Worm (Caenorhabditis elegans) whole organism, L4 larva: ENCODE data around the gene inx-10.
A peak's percentile ranks its signal among the peaks of the same experiment; 100 is the strongest.

Source experiments
- F10B5.3 ChIP-seq: sonication (generic microtip); optimal IDR thresholded peaks from 2 replicates; lab custom pipeline; 2016; ENCODE audit warnings: mild to moderate bottlenecking, missing genetic modification characterization, missing compliant biosample characterization
- R02D3.7 ChIP-seq: fragments of 150-350 bp; sonication (generic microtip); optimal IDR thresholded peaks from 3 replicates; lab custom pipeline; 2014; ENCODE audit warnings: missing biosample characterization, missing genetic modification characterization
- T26A8.4 ChIP-seq: fragments of 200-800 bp; sonication (Bioruptor generic); IDR thresholded peaks from 2 replicates; pipeline ENCODE4 v1.3.6; 2022; ENCODE audit warnings: missing genetic modification characterization, missing compliant biosample characterization
- aha-1 ChIP-seq: fragments of 150-350 bp; peaks from one replicate; lab custom pipeline; 2014; ENCODE audit warnings: missing biosample characterization, missing genetic modification characterization
- aly-2 ChIP-seq: sonication (generic microtip); optimal IDR thresholded peaks from 2 replicates; lab custom pipeline; 2018; ENCODE audit warnings: missing biosample characterization, missing genetic modification characterization
- ama-1 ChIP-seq: fragments of 150-350 bp; optimal IDR thresholded peaks from 2 replicates; lab custom pipeline; 2014; ENCODE audit warnings: inconsistent platforms, mixed read lengths
- arid-1 ChIP-seq: fragments of 200-800 bp; sonication (Bioruptor generic); conservative IDR thresholded peaks from 2 replicates; pipeline ENCODE4 v1.3.6; 2022; ENCODE audit warnings: missing genetic modification reagents, missing genetic modification characterization, missing compliant biosample characterization
- cey-2 ChIP-seq: sonication (generic microtip); optimal IDR thresholded peaks from 3 replicates; lab custom pipeline; 2017; ENCODE audit warnings: missing genetic modification characterization, mild to moderate bottlenecking, missing compliant biosample characterization, antibody characterized with exemption, borderline replicate concordance; ENCODE audit not compliant: insufficient read depth
- daf-12 ChIP-seq: fragments of 150-350 bp; optimal IDR thresholded peaks from 2 replicates; lab custom pipeline; 2014; ENCODE audit warnings: missing biosample characterization, missing genetic modification reagents, missing genetic modification characterization
- daf-8 ChIP-seq: fragments of 200-800 bp; sonication (Bioruptor generic); IDR thresholded peaks from 2 replicates; pipeline ENCODE4 v1.3.6; 2022; ENCODE audit warnings: missing genetic modification characterization, missing compliant biosample characterization
- dmd-6 ChIP-seq: fragments of 200-800 bp; sonication (Bioruptor generic); IDR thresholded peaks from 2 replicates; pipeline ENCODE4 v1.3.6; 2022; ENCODE audit warnings: missing genetic modification reagents, missing genetic modification characterization, missing compliant biosample characterization
- dmd-8 ChIP-seq: fragments of 200-800 bp; sonication (Bioruptor generic); IDR thresholded peaks from 2 replicates; pipeline ENCODE4 v1.3.6; 2022; ENCODE audit warnings: missing genetic modification characterization, missing compliant biosample characterization
- dmd-9 ChIP-seq: fragments of 200-800 bp; sonication (Bioruptor generic); IDR thresholded peaks from 2 replicates; pipeline ENCODE4 v1.3.6; 2022; ENCODE audit warnings: missing genetic modification reagents, missing genetic modification characterization, missing compliant biosample characterization
- duxl-1 ChIP-seq: sonication (generic microtip); optimal IDR thresholded peaks from 2 replicates; lab custom pipeline; 2016; ENCODE audit warnings: mild to moderate bottlenecking, missing genetic modification characterization, moderate library complexity, missing compliant biosample characterization; ENCODE audit not compliant: poor library complexity
- egl-43 ChIP-seq: fragments of 200-800 bp; sonication (Bioruptor generic); IDR thresholded peaks from 2 replicates; pipeline ENCODE4 v1.3.6; 2022; ENCODE audit warnings: missing genetic modification reagents, missing genetic modification characterization, missing compliant biosample characterization
- fkh-10 ChIP-seq: fragments of 150-350 bp; optimal IDR thresholded peaks from 2 replicates; lab custom pipeline; 2014; ENCODE audit warnings: missing biosample characterization, missing genetic modification reagents, missing genetic modification characterization
- gei-8 ChIP-seq: fragments of 200-800 bp; sonication (Bioruptor generic); optimal IDR thresholded peaks from 2 replicates; lab custom pipeline; 2018; ENCODE audit warnings: mild to moderate bottlenecking, missing genetic modification characterization, missing compliant biosample characterization
- hif-1 ChIP-seq, 2 experiments: sonication (generic microtip); optimal IDR thresholded peaks; 2 replicates each; lab custom pipeline; 2016 to 2017; ENCODE audit warnings: missing compliant biosample characterization in 2 of 2, missing genetic modification characterization in 2 of 2, missing genetic modification reagents in 2 of 2, missing genotype in 2 of 2, mild to moderate bottlenecking in 1 of 2
- hlh-11 ChIP-seq: fragments of 200-800 bp; sonication (Bioruptor generic); optimal IDR thresholded peaks from 2 replicates; lab custom pipeline; 2018; ENCODE audit warnings: mild to moderate bottlenecking, missing genetic modification characterization, missing compliant biosample characterization
- hlh-30 ChIP-seq: sonication (generic microtip); optimal IDR thresholded peaks from 2 replicates; lab custom pipeline; 2017; ENCODE audit warnings: antibody characterized with exemption, mild to moderate bottlenecking, missing genetic modification characterization, missing compliant biosample characterization; ENCODE audit not compliant: insufficient read depth
- jun-1 ChIP-seq: fragments of 150-350 bp; optimal IDR thresholded peaks from 2 replicates; lab custom pipeline; 2014; ENCODE audit warnings: missing biosample characterization, missing genetic modification reagents, missing genetic modification characterization
- lin-29 ChIP-seq: fragments of 200-800 bp; sonication (Bioruptor generic); IDR thresholded peaks from 2 replicates; pipeline ENCODE4 v1.3.6; 2022; ENCODE audit warnings: missing genetic modification reagents, missing genetic modification characterization, missing compliant biosample characterization
- lin-38 ChIP-seq: fragments of 200-800 bp; sonication (Bioruptor generic); IDR thresholded peaks from 2 replicates; pipeline ENCODE4 v1.3.6; 2022; ENCODE audit warnings: missing genetic modification reagents, missing genetic modification characterization, missing compliant biosample characterization
- madf-5 ChIP-seq, 2 experiments: fragments of 200-800 bp; sonication (Bioruptor generic); IDR thresholded peaks; 2 replicates each; pipeline ENCODE4 v1.3.6; 2022; ENCODE audit warnings: missing compliant biosample characterization in 2 of 2, missing genetic modification characterization in 2 of 2
- madf-9 ChIP-seq: fragments of 200-800 bp; sonication (Bioruptor generic); conservative IDR thresholded peaks from 2 replicates; pipeline ENCODE4 v1.3.6; 2022; ENCODE audit warnings: missing genetic modification reagents, missing genetic modification characterization, missing compliant biosample characterization
- mxl-3 ChIP-seq: fragments of 200-800 bp; sonication (Bioruptor generic); optimal IDR thresholded peaks from 2 replicates; lab custom pipeline; 2018; ENCODE audit warnings: mild to moderate bottlenecking, missing genetic modification characterization, missing compliant biosample characterization
- nhr-11 ChIP-seq: fragments of 150-350 bp; optimal IDR thresholded peaks from 2 replicates; lab custom pipeline; 2014; ENCODE audit warnings: missing biosample characterization, missing genetic modification characterization
- nhr-111 ChIP-seq: fragments of 200-800 bp; sonication (Bioruptor generic); optimal IDR thresholded peaks from 2 replicates; lab custom pipeline; 2018; ENCODE audit warnings: mild to moderate bottlenecking, missing genetic modification characterization, missing compliant biosample characterization
- nhr-237 ChIP-seq: sonication (generic microtip); optimal IDR thresholded peaks from 2 replicates; lab custom pipeline; 2017; ENCODE audit warnings: missing biosample characterization, missing genetic modification characterization
- nhr-25 ChIP-seq: sonication (generic microtip); optimal IDR thresholded peaks from 2 replicates; lab custom pipeline; 2017; ENCODE audit warnings: missing genetic modification characterization, mild to moderate bottlenecking, missing compliant biosample characterization, antibody characterized with exemption, moderate library complexity, borderline replicate concordance; ENCODE audit not compliant: insufficient read depth
- nhr-28 ChIP-seq: fragments of 150-350 bp; optimal IDR thresholded peaks from 2 replicates; lab custom pipeline; 2014; ENCODE audit warnings: missing biosample characterization, missing genetic modification characterization
- nhr-42 ChIP-seq: fragments of 200-800 bp; sonication (Bioruptor generic); IDR thresholded peaks from 2 replicates; pipeline ENCODE4 v1.3.6; 2022; ENCODE audit warnings: missing genetic modification characterization, missing compliant biosample characterization
- pha-4 ChIP-seq, 2 experiments: fragments of 150-350 bp in 1 of 2; fragments of 200-800 bp in 1 of 2; sonication (Bioruptor generic) in 1 of 2; IDR thresholded peaks in 1 of 2; optimal IDR thresholded peaks in 1 of 2; 2 replicates each; pipeline versions ENCODE4 v1.3.6 to Lab custom; 2014 to 2022; ENCODE audit warnings: missing genetic modification characterization in 2 of 2, missing genetic modification reagents in 2 of 2, missing biosample characterization in 1 of 2, missing compliant biosample characterization in 1 of 2
- saeg-2 ChIP-seq: fragments of 200-800 bp; sonication (Bioruptor generic); IDR thresholded peaks from 2 replicates; pipeline ENCODE4 v1.3.6; 2022; ENCODE audit warnings: missing genetic modification reagents, missing genetic modification characterization, missing compliant biosample characterization
- sdz-12 ChIP-seq: fragments of 200-800 bp; sonication (Bioruptor generic); optimal IDR thresholded peaks from 2 replicates; lab custom pipeline; 2018; ENCODE audit warnings: mild to moderate bottlenecking, missing genetic modification characterization, missing compliant biosample characterization
- set-16 ChIP-seq: fragments of 200-800 bp; sonication (Bioruptor generic); IDR thresholded peaks from 2 replicates; pipeline ENCODE4 v1.3.6; 2022; ENCODE audit warnings: missing genetic modification reagents, missing genetic modification characterization, missing compliant biosample characterization
- snpc-1.2 ChIP-seq: fragments of 200-800 bp; sonication (Bioruptor generic); IDR thresholded peaks from 2 replicates; pipeline ENCODE4 v1.3.6; 2022; ENCODE audit warnings: missing genetic modification reagents, missing genetic modification characterization, missing compliant biosample characterization
- unc-62 ChIP-seq, 3 experiments: fragments of 150-350 bp in 1 of 3; sonication (generic microtip); optimal IDR thresholded peaks in 2 of 3; peaks in 1 of 3; 1 replicate in 1 of 3; 2 replicates in 2 of 3; lab custom pipeline; 2014 to 2017; ENCODE audit warnings: missing biosample characterization in 3 of 3, missing genetic modification characterization in 3 of 3, missing genetic modification reagents in 3 of 3, missing genotype in 1 of 3
- zag-1 ChIP-seq: fragments of 150-350 bp; optimal IDR thresholded peaks from 2 replicates; lab custom pipeline; 2014; ENCODE audit warnings: missing biosample characterization, missing genetic modification characterization
- zfp-3 ChIP-seq: fragments of 200-800 bp; sonication (Bioruptor generic); conservative IDR thresholded peaks from 2 replicates; pipeline ENCODE4 v1.3.6; 2022; ENCODE audit warnings: missing genetic modification reagents, missing genetic modification characterization, missing compliant biosample characterization
- zip-11 ChIP-seq: fragments of 200-800 bp; sonication (Bioruptor generic); IDR thresholded peaks from 2 replicates; pipeline ENCODE4 v1.3.6; 2022; ENCODE audit warnings: missing genetic modification characterization, missing compliant biosample characterization

Gene inx-10

DNA sequence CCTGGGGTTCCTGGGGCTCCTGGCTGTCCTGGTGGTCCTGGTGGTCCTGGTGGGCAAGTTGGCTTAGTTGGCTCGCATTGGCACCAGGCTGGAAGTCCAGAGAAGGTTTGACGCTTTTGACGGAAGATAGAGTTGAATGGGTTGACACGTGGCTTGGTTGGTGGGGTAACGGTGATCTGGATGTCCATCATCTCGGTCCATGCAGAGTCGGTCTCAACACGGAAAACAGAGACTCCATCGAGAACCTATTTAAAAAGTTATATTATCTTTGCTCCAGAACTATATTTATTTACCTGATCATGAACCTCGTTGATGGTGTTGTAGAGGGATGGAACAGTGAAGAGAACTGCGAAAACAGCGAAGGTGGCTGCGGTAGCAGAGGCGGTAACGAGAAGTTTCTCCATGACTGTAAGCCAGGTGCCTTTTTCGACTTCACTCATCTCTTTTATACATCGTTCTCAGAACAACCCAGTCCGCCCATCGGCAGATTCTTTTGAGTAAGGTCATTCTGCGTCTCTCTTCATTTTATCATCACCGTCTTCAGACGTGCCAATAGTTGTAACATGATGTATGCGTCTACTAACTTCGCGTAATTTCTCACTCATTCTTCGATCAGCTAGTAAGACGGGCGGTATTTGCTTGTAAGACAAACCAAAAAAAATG, 46.9 kb downstream of the inx-10 start, which contains the start of gene col-144:
col-144 (minus strand) TSS at position 419 of the 663 bp plus-strand sequence.
- TF ChIP-seq daf-12 (tag; lab: Kevin White, UChicago), result no peak
- no peak for TF ChIP-seq R02D3.7 (tag; lab: Kevin White, UChicago)
- TF ChIP-seq saeg-2 (GFP tag; lab: Robert Waterston, UW), result no peak
- TF ChIP-seq aly-2 (tag; lab: Kevin White, UChicago), result no peak
- TF ChIP-seq hlh-11 (tag; lab: Kevin White, UChicago), result peak; percentile 40
- no peak for TF ChIP-seq hif-1 (tag; optimal IDR thresholded peaks at IDR 0.05; lab: Kevin White, UChicago)
- TF ChIP-seq aha-1 (tag; lab: Kevin White, UChicago), result peak; percentile 95
- TF ChIP-seq lin-29 (GFP tag; lab: Robert Waterston, UW), result no peak
- no peak for TF ChIP-seq snpc-1.2 (GFP tag; lab: Robert Waterston, UW)
- no peak for TF ChIP-seq dmd-8 (GFP tag; lab: Robert Waterston, UW)
- 0 out of 4 replicates have a peak, but pooled peaks of 1 of the 2 experiments have one; percentile 61 for TF ChIP-seq madf-5 (GFP tag; IDR thresholded peaks at IDR 0.05; lab: Robert Waterston, UW)
- TF ChIP-seq dmd-9, result no peak
- 0 out of 2 replicates have a peak, but pooled peaks have one; percentile 16 for TF ChIP-seq egl-43 (GFP tag; lab: Robert Waterston, UW)
- TF ChIP-seq nhr-111 (GFP tag; lab: Kevin White, UChicago), result no peak
- peak; percentile 9 for TF ChIP-seq cey-2 (tag; lab: Kevin White, UChicago)
- no peak for TF ChIP-seq madf-9 (GFP tag; lab: Robert Waterston, UW)
- no peak for TF ChIP-seq zip-11 (GFP tag; lab: Robert Waterston, UW)
- TF ChIP-seq F10B5.3 (tag; lab: Kevin White, UChicago), result no peak
- TF ChIP-seq sdz-12 (GFP tag; lab: Kevin White, UChicago), result no peak
- TF ChIP-seq hlh-30 (tag; lab: Kevin White, UChicago), result peak; percentile 41
- TF ChIP-seq nhr-237 (tag; lab: Kevin White, UChicago), result no peak
- TF ChIP-seq nhr-25 (tag; lab: Kevin White, UChicago), result peak; percentile 63
- no peak for TF ChIP-seq jun-1 (tag; lab: Kevin White, UChicago)
- TF ChIP-seq dmd-6 (GFP tag; lab: Robert Waterston, UW), result no peak
- no peak for TF ChIP-seq nhr-42 (GFP tag; lab: Robert Waterston, UW)
- TF ChIP-seq gei-8 (GFP tag; lab: Kevin White, UChicago), result no peak
- no peak for TF ChIP-seq arid-1 (GFP tag; lab: Robert Waterston, UW)
- TF ChIP-seq lin-38 (GFP tag; lab: Robert Waterston, UW), result no peak
- peak; percentile 32; the same call in 1 of the 2 replicates for TF ChIP-seq zfp-3
- peak; percentile 86 for TF ChIP-seq set-16
- TF ChIP-seq unc-62 (GFP tag; optimal IDR thresholded peaks at IDR 0.05 in 1 of 2; lab: Kevin White, UChicago), result peak in 1 of 2 experiments; percentile 17
- TF ChIP-seq unc-62 (tag; optimal IDR thresholded peaks at IDR 0.05; lab: Kevin White, UChicago), result no peak
- TF ChIP-seq nhr-11 (tag; lab: Kevin White, UChicago), result no peak
- TF ChIP-seq duxl-1 (tag; lab: Kevin White, UChicago), result no peak
- peak; percentile 63 for TF ChIP-seq nhr-28 (tag; lab: Kevin White, UChicago)
- no peak for TF ChIP-seq pha-4 (GFP tag; IDR thresholded peaks at IDR 0.05; lab: Robert Waterston, UW)
- TF ChIP-seq pha-4 (tag; optimal IDR thresholded peaks at IDR 0.05; lab: Kevin White, UChicago), result no peak
- TF ChIP-seq ama-1 (lab: Kevin White, UChicago), result peak; percentile 83
- TF ChIP-seq T26A8.4, result peak; percentile 78
- TF ChIP-seq fkh-10, result no peak
- TF ChIP-seq zag-1 (tag; lab: Kevin White, UChicago), result no peak
- peak; percentile 19 for TF ChIP-seq mxl-3 (GFP tag; lab: Kevin White, UChicago)
- TF ChIP-seq daf-8 (GFP tag; lab: Robert Waterston, UW), result no peak
